Fruit fly (Drosophila melanogaster) whole organism, embryonic: ENCODE results near the gene ng2.

ENCODE experiments used
- Ada2b ChIP-seq: fragments of 200-800 bp; sonication (Bioruptor generic); IDR thresholded peaks from 2 replicates; pipeline ENCODE4 v1.3.6; 2022; ENCODE audit warnings: missing biosample characterization, missing genetic modification characterization
- Antp ChIP-seq: fragments of 200-800 bp; sonication (Bioruptor generic); optimal IDR thresholded peaks from 3 replicates; lab custom pipeline; 2016; ENCODE audit warnings: missing biosample characterization, missing genetic modification characterization
- Atf6 ChIP-seq: fragments of 200-800 bp; sonication (Bioruptor generic); IDR thresholded peaks from 2 replicates; pipeline ENCODE4 v1.3.6; 2022; ENCODE audit warnings: missing biosample characterization, missing genetic modification characterization
- BEAF-32 ChIP-seq: fragments of 200-800 bp; sonication (Bioruptor generic); optimal IDR thresholded peaks from 3 replicates; lab custom pipeline; 2017; ENCODE audit warnings: missing biosample characterization, missing genetic modification characterization, mild to moderate bottlenecking, moderate library complexity, missing genetic modification reagents
- CG10654 ChIP-seq: fragments of 200-800 bp; sonication (Bioruptor generic); optimal IDR thresholded peaks from 2 replicates; lab custom pipeline; 2016; ENCODE audit warnings: missing biosample characterization, missing genetic modification characterization
- CG11696 ChIP-seq: fragments of 200-800 bp; sonication (Bioruptor generic); IDR thresholded peaks from 2 replicates; pipeline ENCODE4 v1.3.6; 2022; ENCODE audit warnings: missing biosample characterization, missing genetic modification characterization
- CG1233 ChIP-seq: fragments of 200-800 bp; sonication (Bioruptor generic); optimal IDR thresholded peaks from 4 replicates; lab custom pipeline; 2018; ENCODE audit warnings: missing biosample characterization, mild to moderate bottlenecking, missing genetic modification characterization
- CG13123 ChIP-seq: fragments of 200-800 bp; sonication (Bioruptor generic); optimal IDR thresholded peaks from 2 replicates; lab custom pipeline; 2016; ENCODE audit warnings: missing biosample characterization, missing genetic modification characterization
- CG14965 ChIP-seq: fragments of 200-800 bp; sonication (Bioruptor generic); optimal IDR thresholded peaks from 2 replicates; lab custom pipeline; 2016; ENCODE audit warnings: missing biosample characterization, missing genetic modification characterization, borderline replicate concordance
- CG16779 ChIP-seq: fragments of 200-800 bp; sonication (Bioruptor generic); IDR thresholded peaks from 2 replicates; pipeline ENCODE4 v1.3.6; 2022; ENCODE audit warnings: missing biosample characterization, missing genetic modification characterization
- CG16815 ChIP-seq: fragments of 200-800 bp; sonication (Bioruptor generic); optimal IDR thresholded peaks from 3 replicates; lab custom pipeline; 2017; ENCODE audit warnings: missing biosample characterization, mild to moderate bottlenecking, missing genetic modification characterization
- CG17612 ChIP-seq: fragments of 200-800 bp; sonication (Bioruptor generic); IDR thresholded peaks from 2 replicates; pipeline ENCODE4 v1.3.6; 2022; ENCODE audit warnings: missing biosample characterization, missing genetic modification characterization
- CG17912 ChIP-seq: fragments of 200-800 bp; sonication (Bioruptor generic); optimal IDR thresholded peaks from 2 replicates; lab custom pipeline; 2018; ENCODE audit warnings: missing biosample characterization, mild to moderate bottlenecking, missing genetic modification characterization
- CG30020 ChIP-seq: fragments of 200-800 bp; optimal IDR thresholded peaks from 2 replicates; lab custom pipeline; 2019; ENCODE audit warnings: missing biosample characterization, mild to moderate bottlenecking, missing genetic modification characterization, moderate library complexity
- CG30403 ChIP-seq: fragments of 200-800 bp; sonication (Bioruptor generic); optimal IDR thresholded peaks from 3 replicates; lab custom pipeline; 2016; ENCODE audit warnings: missing biosample characterization, missing genetic modification characterization
- CG30431 ChIP-seq: fragments of 200-800 bp; sonication (Bioruptor generic); optimal IDR thresholded peaks from 2 replicates; lab custom pipeline; 2017; ENCODE audit warnings: missing biosample characterization, missing genetic modification characterization
- CG6854 ChIP-seq: fragments of 200-800 bp; sonication (Bioruptor generic); optimal IDR thresholded peaks from 3 replicates; lab custom pipeline; 2017; ENCODE audit warnings: missing biosample characterization, mild to moderate bottlenecking, missing genetic modification characterization
- CG8359 ChIP-seq: fragments of 200-800 bp; sonication (Bioruptor generic); optimal IDR thresholded peaks from 2 replicates; lab custom pipeline; 2017; ENCODE audit warnings: missing biosample characterization, mild to moderate bottlenecking, missing genetic modification characterization, borderline replicate concordance
- CG8388 ChIP-seq: fragments of 200-800 bp; sonication (Bioruptor generic); optimal IDR thresholded peaks from 2 replicates; lab custom pipeline; 2019; ENCODE audit warnings: missing biosample characterization, mild to moderate bottlenecking, missing genetic modification characterization, moderate library complexity
- CG8478 ChIP-seq: fragments of >200 bp; optimal IDR thresholded peaks from 2 replicates; lab custom pipeline; 2018
- CG9609 ChIP-seq: fragments of 200-800 bp; sonication (Bioruptor generic); optimal IDR thresholded peaks from 3 replicates; lab custom pipeline; 2016; ENCODE audit warnings: missing biosample characterization, missing genetic modification characterization
- HmgZ ChIP-seq: fragments of 200-800 bp; sonication (Bioruptor generic); optimal IDR thresholded peaks from 2 replicates; lab custom pipeline; 2018; ENCODE audit warnings: missing biosample characterization, mild to moderate bottlenecking, missing genetic modification characterization
- NFAT ChIP-seq: fragments of 200-800 bp; sonication (Bioruptor generic); IDR thresholded peaks from 2 replicates; pipeline ENCODE4 v1.3.6; 2022; ENCODE audit warnings: missing biosample characterization, missing genetic modification characterization
- Nf-YA ChIP-seq: fragments of 200-800 bp; sonication (Bioruptor generic); IDR thresholded peaks from 2 replicates; pipeline ENCODE4 v1.3.6; 2022; ENCODE audit warnings: missing biosample characterization, missing genetic modification characterization
- Pdp1 ChIP-seq, 2 experiments: fragments of 200-800 bp; sonication (Bioruptor generic); optimal IDR thresholded peaks; 3 replicates each; lab custom pipeline; 2016; ENCODE audit warnings: missing biosample characterization in 2 of 2, missing genetic modification characterization in 2 of 2, mild to moderate bottlenecking in 1 of 2, moderate library complexity in 1 of 2
- Ptx1 ChIP-seq: fragments of 200-800 bp; sonication (Bioruptor generic); IDR thresholded peaks from 2 replicates; pipeline ENCODE4 v1.3.6; 2022; ENCODE audit warnings: missing biosample characterization, missing genetic modification characterization
- Tbp ChIP-seq: fragments of >200 bp; optimal IDR thresholded peaks from 2 replicates; lab custom pipeline; 2018; ENCODE audit warnings: missing biosample characterization, missing genetic modification characterization
- ato ChIP-seq: fragments of 200-800 bp; sonication (Bioruptor generic); IDR thresholded peaks from 2 replicates; pipeline ENCODE4 v1.3.6; 2022; ENCODE audit warnings: missing biosample characterization, missing genetic modification characterization; ENCODE audit not compliant: partially characterized antibody
- cas ChIP-seq: fragments of 200-800 bp; sonication (Bioruptor generic); IDR thresholded peaks from 2 replicates; pipeline ENCODE4 v1.3.6; 2022; ENCODE audit warnings: missing biosample characterization, missing genetic modification characterization
- cg ChIP-seq: fragments of 200-800 bp; sonication (Bioruptor generic); optimal IDR thresholded peaks from 3 replicates; lab custom pipeline; 2019; ENCODE audit warnings: missing biosample characterization, mild to moderate bottlenecking, missing genetic modification characterization, moderate library complexity
- chif ChIP-seq, 2 experiments: fragments of 200-800 bp; sonication (Bioruptor generic); optimal IDR thresholded peaks; 3 replicates each; lab custom pipeline; 2016; ENCODE audit warnings: missing biosample characterization in 2 of 2, missing genetic modification characterization in 2 of 2
- chinmo ChIP-seq: fragments of 200-800 bp; sonication (Bioruptor generic); IDR thresholded peaks from 4 replicates; pipeline ENCODE4 v1.3.6; 2022; ENCODE audit warnings: missing biosample characterization, missing genetic modification characterization; ENCODE audit not compliant: partially characterized antibody
- croc ChIP-seq: fragments of 200-800 bp; sonication (Bioruptor generic); conservative IDR thresholded peaks from 3 replicates; pipeline ENCODE4 v1.3.6; 2022; ENCODE audit warnings: missing biosample characterization, missing genetic modification characterization
- crp ChIP-seq, 2 experiments: fragments of 200-800 bp; sonication (Bioruptor generic); optimal IDR thresholded peaks; 2 replicates in 1 of 2; 3 replicates in 1 of 2; lab custom pipeline; 2017; ENCODE audit warnings: missing biosample characterization in 2 of 2, missing genetic modification characterization in 2 of 2, mild to moderate bottlenecking in 1 of 2, moderate library complexity in 1 of 2
- emc ChIP-seq: fragments of 200-800 bp; sonication (Bioruptor generic); optimal IDR thresholded peaks from 2 replicates; lab custom pipeline; 2016; ENCODE audit warnings: missing biosample characterization, missing genetic modification characterization
- gce ChIP-seq: fragments of 200-800 bp; sonication (Bioruptor generic); IDR thresholded peaks from 3 replicates; pipeline ENCODE4 v1.3.6; 2022; ENCODE audit warnings: missing biosample characterization, missing genetic modification characterization
- gem ChIP-seq: fragments of 200-800 bp; sonication (Bioruptor generic); optimal IDR thresholded peaks from 2 replicates; lab custom pipeline; 2019; ENCODE audit warnings: missing biosample characterization, mild to moderate bottlenecking, missing genetic modification characterization, moderate library complexity
- hth ChIP-seq: fragments of >200 bp; optimal IDR thresholded peaks from 2 replicates; lab custom pipeline; 2017; ENCODE audit warnings: inconsistent platforms
- ken ChIP-seq: fragments of 200-800 bp; sonication (Bioruptor generic); IDR thresholded peaks from 3 replicates; pipeline ENCODE4 v1.3.6; 2022; ENCODE audit warnings: missing biosample characterization, missing genetic modification characterization
- lmd ChIP-seq: fragments of 200-800 bp; sonication (Bioruptor generic); IDR thresholded peaks from 2 replicates; pipeline ENCODE4 v1.3.6; 2022; ENCODE audit warnings: missing biosample characterization, missing genetic modification characterization
- nerfin-1 ChIP-seq: fragments of 200-800 bp; sonication (Bioruptor generic); optimal IDR thresholded peaks from 3 replicates; lab custom pipeline; 2019; ENCODE audit warnings: missing biosample characterization, mild to moderate bottlenecking, missing genetic modification characterization, moderate library complexity
- nmo ChIP-seq: fragments of 200-800 bp; sonication (Bioruptor generic); optimal IDR thresholded peaks from 2 replicates; lab custom pipeline; 2018; ENCODE audit warnings: missing biosample characterization, mild to moderate bottlenecking, missing genetic modification characterization, moderate library complexity
- pan ChIP-seq, 4 experiments: fragments of >200 bp in 3 of 4; fragments of 200-800 bp in 1 of 4; sonication (Bioruptor generic) in 1 of 4; optimal IDR thresholded peaks in 3 of 4; IDR thresholded peaks in 1 of 4; 2 replicates each; pipeline versions ENCODE4 v1.3.6 to Lab custom; 2017 to 2022; ENCODE audit warnings: missing biosample characterization in 2 of 4, missing genetic modification characterization in 2 of 4, mixed read lengths in 1 of 4
- sim ChIP-seq: fragments of 200-800 bp; sonication (Bioruptor generic); IDR thresholded peaks from 2 replicates; pipeline ENCODE4 v1.3.6; 2022; ENCODE audit warnings: missing biosample characterization, missing genetic modification characterization
- unpg ChIP-seq: fragments of 200-800 bp; sonication (Bioruptor generic); optimal IDR thresholded peaks from 3 replicates; lab custom pipeline; 2018; ENCODE audit warnings: missing biosample characterization, mild to moderate bottlenecking, missing genetic modification characterization, moderate library complexity
- vnd ChIP-seq: fragments of 200-800 bp; sonication (Bioruptor generic); IDR thresholded peaks from 3 replicates; pipeline ENCODE4 v1.3.6; 2022; ENCODE audit warnings: missing biosample characterization, missing genetic modification characterization; ENCODE audit not compliant: partially characterized antibody
- zfh2 ChIP-seq: fragments of 200-800 bp; sonication (Bioruptor generic); optimal IDR thresholded peaks from 2 replicates; lab custom pipeline; 2016; ENCODE audit warnings: missing biosample characterization, missing genetic modification characterization

The ng2 gene

dm6 chrX:3205887-3206794 is 34.2 kb downstream of the ng2 start (continued):
- TF ChIP-seq Ada2b (GFP tag; lab: Robert Waterston, UW) (peak; percentile 85), Atf6 (GFP tag; lab: Robert Waterston, UW) (peak; percentile 84), CG8359 (GFP tag; lab: Kevin White, UChicago) (no peak), emc (GFP tag; lab: Kevin White, UChicago) (peak; percentile 47), hth (lab: Kevin White, UChicago) (no peak), cas (0 out of 2 replicates have a peak, but pooled peaks have one; percentile 29), chinmo (GFP tag; lab: Robert Waterston, UW) (0 out of 4 replicates have a peak, but pooled peaks have one; percentile 27), CG8388 (GFP tag; lab: Kevin White, UChicago) (no peak), nmo (GFP tag; lab: Kevin White, UChicago) (peak; percentile 47), CG13123 (GFP tag; lab: Kevin White, UChicago) (no peak), ken (GFP tag; lab: Robert Waterston, UW) (peak; percentile 74; the same call in 2 of the 3 replicates), sim (GFP tag; lab: Robert Waterston, UW) (peak; percentile 45; the same call in 1 of the 2 replicates), cg (GFP tag; lab: Kevin White, UChicago) (no peak), CG8478 (no peak), NFAT (GFP tag; lab: Robert Waterston, UW) (0 out of 2 replicates have a peak, but pooled peaks have one; percentile 11), zfh2 (GFP tag; lab: Kevin White, UChicago) (peak; percentile 50), CG11696 (GFP tag; lab: Robert Waterston, UW) (peak; percentile 53; the same call in 1 of the 2 replicates), croc (peak; percentile 14; the same call in 1 of the 3 replicates), gem (tag; lab: Kevin White, UChicago) (peak; percentile 62), Tbp (GFP tag; lab: Kevin White, UChicago) (no peak), CG14965 (GFP tag; lab: Kevin White, UChicago) (peak; percentile 25), Nf-YA (GFP tag; lab: Robert Waterston, UW) (peak; percentile 54; the same call in 1 of the 2 replicates), gce (GFP tag; lab: Robert Waterston, UW) (peak; percentile 65; the same call in 1 of the 3 replicates), nerfin-1 (tag; lab: Kevin White, UChicago) (peak; percentile 42), lmd (GFP tag; lab: Robert Waterston, UW) (peak; percentile 75), pan (optimal IDR thresholded peaks at IDR 0.05; lab: Kevin White, UChicago) (no peak), pan (GFP tag; optimal IDR thresholded peaks at IDR 0.05 in 1 of 2, IDR thresholded peaks at IDR 0.05 in 1 of 2) (peak in 1 of 2 experiments; percentile 83), CG1233 (GFP tag; lab: Kevin White, UChicago) (peak; percentile 49), CG17612 (GFP tag; lab: Robert Waterston, UW) (no peak; the same call in 1 of the 2 replicates), CG9609 (peak; percentile 60), vnd (GFP tag; lab: Robert Waterston, UW) (no peak), unpg (peak; percentile 55), CG30403 (GFP tag; lab: Kevin White, UChicago) (peak; percentile 55), Ptx1 (GFP tag; lab: Robert Waterston, UW) (peak; percentile 66), ato (no peak), chif (GFP tag; optimal IDR thresholded peaks at IDR 0.05; lab: Kevin White, UChicago) (peak; percentile 16 to 50), CG16815 (GFP tag; lab: Kevin White, UChicago) (peak; percentile 4), CG30431 (GFP tag; lab: Kevin White, UChicago) (peak; percentile 20), CG16779 (GFP tag; lab: Robert Waterston, UW) (peak; percentile 53; the same call in 1 of the 2 replicates), crp (GFP tag; optimal IDR thresholded peaks at IDR 0.05; lab: Kevin White, UChicago) (peak in 1 of 2 experiments; percentile 12), Antp (GFP tag; lab: Kevin White, UChicago) (peak; percentile 81), Pdp1 (GFP tag; optimal IDR thresholded peaks at IDR 0.05; lab: Kevin White, UChicago) (peak; percentile 63 to 66), BEAF-32 (GFP tag; lab: Kevin White, UChicago) (no peak), CG30020 (tag; lab: Kevin White, UChicago) (no peak), CG6854 (GFP tag; lab: Kevin White, UChicago) (no peak), CG10654 (GFP tag; lab: Kevin White, UChicago) (peak; percentile 41), CG17912 (no peak), HmgZ (tag; lab: Kevin White, UChicago) (no peak)
